Worm (Caenorhabditis elegans): ENCODE data around the gene npa-1.
A peak's percentile ranks its signal among the peaks of the same experiment; 100 is the strongest.

npa-1 gene

ce11 chrV:7068861-7069260, 6.7 kb upstream of the npa-1 start:
- no peak for TF ChIP-seq W03F9.2 (tag; optimal IDR thresholded peaks at IDR 0.05)
- TF ChIP-seq dao-5 (tag; optimal IDR thresholded peaks at IDR 0.05), result no peak
- no peak for TF ChIP-seq him-1 (tag; optimal IDR thresholded peaks at IDR 0.05)

- TF ChIP-seq W03F9.2 (tag; optimal IDR thresholded peaks at IDR 0.05) (no peak), dao-5 (tag; optimal IDR thresholded peaks at IDR 0.05) (no peak), him-1 (tag; optimal IDR thresholded peaks at IDR 0.05) (no peak)
Observed at ce11 chrV:7069605-7070004, 6.0 kb upstream of the npa-1 start.

- TF ChIP-seq W03F9.2 (tag; optimal IDR thresholded peaks at IDR 0.05) (no peak), him-1 (tag; optimal IDR thresholded peaks at IDR 0.05) (no peak), dao-5 (tag; optimal IDR thresholded peaks at IDR 0.05) (no peak)
Observed at ce11 chrV:7072309-7072708, 3.3 kb upstream of the npa-1 start, which contains the start of gene F27B10.1. Gene F27B10.1, plus strand, starts transcription at chrV:7072609.

DNA sequence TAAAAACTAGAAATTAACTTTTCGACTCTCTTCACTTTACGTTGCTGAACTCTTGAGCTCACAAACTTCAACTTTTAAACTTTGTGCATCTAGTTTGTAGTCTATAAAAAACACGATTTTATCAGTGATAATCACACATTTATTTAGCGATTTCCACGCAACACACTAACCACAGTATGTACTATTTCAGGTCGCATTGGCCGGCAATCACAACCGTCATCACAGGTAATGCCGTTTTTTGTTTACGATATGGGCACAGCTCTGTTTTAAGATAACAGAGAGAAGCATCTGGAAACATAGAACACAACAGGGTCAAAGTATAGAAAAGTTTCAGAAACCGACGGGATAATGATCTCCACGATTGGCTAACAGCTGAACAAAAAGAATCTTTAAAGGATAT, 574 bp downstream of the npa-1 start:
- TF ChIP-seq him-1 (tag; optimal IDR thresholded peaks at IDR 0.05), result no peak
- TF ChIP-seq W03F9.2 (tag; optimal IDR thresholded peaks at IDR 0.05), result no peak
- no peak for TF ChIP-seq dao-5 (tag; optimal IDR thresholded peaks at IDR 0.05)

DNA sequence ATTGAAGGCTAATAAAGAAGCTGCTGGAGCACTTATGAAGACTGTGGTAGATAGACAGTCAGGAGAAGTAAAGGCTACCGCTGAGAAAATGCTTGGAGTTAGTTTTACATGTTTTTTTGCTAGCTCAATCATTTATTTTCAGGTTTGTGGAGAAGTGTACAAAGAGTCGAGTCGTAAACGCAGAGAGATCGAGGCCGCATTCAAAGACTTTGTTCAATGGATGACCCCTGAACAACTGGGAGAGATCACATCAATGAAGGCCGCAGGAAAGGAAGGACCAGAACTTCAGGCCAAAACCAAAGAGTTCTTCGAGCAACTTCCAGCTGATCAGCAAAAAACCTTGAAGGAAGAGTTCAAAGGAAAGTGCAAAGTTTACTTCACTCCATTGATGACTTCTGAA, 3.2 kb downstream of the npa-1 start:
- TF ChIP-seq W03F9.2 (tag; optimal IDR thresholded peaks at IDR 0.05) (no peak), him-1 (tag; optimal IDR thresholded peaks at IDR 0.05) (no peak), dao-5 (tag; optimal IDR thresholded peaks at IDR 0.05) (no peak)

- TF ChIP-seq dao-5 (tag; optimal IDR thresholded peaks at IDR 0.05), result no peak
Observed at ce11 chrV:7079388-7079787, 3.8 kb downstream of the npa-1 start.

ce11 chrV:7084612-7085139, 9.1 kb downstream of the npa-1 start, which contains the start of gene mys-1:
Gene mys-1, minus strand, starts transcription at chrV:7084662.
- peak; percentile 0 for TF ChIP-seq him-1 (tag; optimal IDR thresholded peaks at IDR 0.05)
- TF ChIP-seq dao-5 (tag; optimal IDR thresholded peaks at IDR 0.05), result no peak
- peak; percentile 55 for TF ChIP-seq W03F9.2 (tag; optimal IDR thresholded peaks at IDR 0.05)

DNA sequence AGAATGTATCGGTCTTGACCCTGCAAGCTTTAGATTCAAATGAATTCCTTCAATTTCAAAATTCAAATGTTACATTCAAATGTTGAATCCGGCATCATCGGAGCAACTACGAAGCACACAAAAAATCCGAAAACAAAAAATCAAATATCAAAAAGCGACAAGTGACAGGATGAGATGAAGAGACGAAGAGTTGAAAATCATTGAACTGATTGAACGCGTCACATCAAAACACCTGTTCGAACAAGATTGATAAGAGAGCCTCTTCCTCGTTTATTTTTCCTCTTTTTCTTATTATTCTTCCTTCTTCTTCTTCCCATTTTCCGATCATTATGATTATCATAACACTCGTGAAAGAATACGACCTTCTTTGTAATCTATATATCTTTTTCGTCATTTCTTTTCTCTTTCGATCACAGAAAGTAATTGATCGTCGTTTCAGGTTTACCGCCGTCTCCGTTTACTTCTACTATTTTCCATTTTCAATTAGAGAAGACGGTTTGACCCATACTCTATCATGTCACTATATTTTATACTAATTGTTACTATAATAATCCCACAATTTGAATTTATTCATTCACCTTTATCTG, 10.0 kb downstream of the npa-1 start, which contains the start of gene VC5.2:
Gene VC5.2, plus strand, starts transcription at position 439 of the 587 bp plus-strand sequence.
- no peak for TF ChIP-seq W03F9.2 (tag; optimal IDR thresholded peaks at IDR 0.05)
- TF ChIP-seq dao-5 (tag; optimal IDR thresholded peaks at IDR 0.05), result no peak
- no peak for TF ChIP-seq him-1 (tag; optimal IDR thresholded peaks at IDR 0.05)

DNA sequence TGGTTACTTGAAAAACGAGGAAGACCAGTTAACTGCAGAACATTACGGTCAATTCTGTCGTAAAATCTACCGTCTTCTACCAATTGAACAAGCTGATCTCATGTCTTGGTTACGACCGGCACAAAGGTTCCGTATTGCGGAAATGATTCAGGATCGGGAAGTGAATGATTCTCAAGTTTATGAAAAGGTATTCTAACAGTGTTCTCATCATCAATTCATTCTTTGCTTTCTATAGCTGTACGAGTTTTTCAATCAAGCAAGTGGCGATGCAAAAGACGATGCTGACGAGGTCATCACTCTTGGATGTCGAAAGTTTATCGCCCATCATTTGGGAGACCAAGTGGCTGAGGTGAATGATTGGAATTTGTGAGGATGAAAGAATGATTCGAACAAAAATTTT, 11.8 kb downstream of the npa-1 start:
- TF ChIP-seq him-1 (tag; optimal IDR thresholded peaks at IDR 0.05) (no peak), dao-5 (tag; optimal IDR thresholded peaks at IDR 0.05) (no peak), W03F9.2 (tag; optimal IDR thresholded peaks at IDR 0.05) (no peak)

DNA sequence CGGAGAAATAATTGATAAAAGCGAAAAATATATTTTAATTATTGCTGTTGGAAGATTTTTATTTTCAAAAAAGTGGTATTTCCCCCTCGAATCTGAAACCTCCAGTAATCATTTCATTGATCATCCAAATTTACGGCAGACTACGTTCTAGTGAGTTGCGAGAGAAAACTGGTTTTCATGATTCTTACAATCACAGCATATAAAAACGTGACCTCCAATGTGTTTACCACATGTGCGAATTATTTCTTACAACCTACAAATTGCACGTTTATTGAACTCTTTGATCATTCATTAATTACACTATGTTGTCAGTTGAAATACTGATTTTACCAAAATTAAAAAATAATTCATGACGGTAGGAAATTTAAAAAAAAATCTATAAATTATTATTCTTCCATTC, 13.6 kb downstream of the npa-1 start:
- TF ChIP-seq W03F9.2 (tag; optimal IDR thresholded peaks at IDR 0.05) (peak; percentile 7), him-1 (tag; optimal IDR thresholded peaks at IDR 0.05) (no peak), dao-5 (tag; optimal IDR thresholded peaks at IDR 0.05) (no peak)

DNA sequence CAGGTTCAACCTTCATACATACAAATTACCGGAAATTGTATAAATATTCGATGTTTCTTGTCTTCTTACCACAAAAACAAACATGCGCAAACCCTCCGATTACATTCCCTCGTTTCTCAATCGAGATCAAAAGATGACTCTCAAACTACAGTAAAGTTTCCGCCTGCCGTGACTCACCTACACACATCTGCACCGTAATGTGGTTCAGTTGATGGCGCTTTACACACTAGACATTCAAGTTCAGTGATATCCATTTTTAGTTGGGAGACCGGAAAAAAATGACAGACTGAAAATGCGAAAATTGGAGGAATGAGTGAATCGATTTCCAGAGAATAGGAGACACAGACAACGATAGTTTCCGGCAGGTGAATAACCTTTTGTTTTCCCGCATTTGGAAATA, 15.7 kb downstream of the npa-1 start, which contains the start of gene nhr-286:
Gene nhr-286, minus strand, starts transcription at position 324 of the 400 bp plus-strand sequence.
- TF ChIP-seq dao-5 (tag; optimal IDR thresholded peaks at IDR 0.05) (no peak), W03F9.2 (tag; optimal IDR thresholded peaks at IDR 0.05) (no peak), him-1 (tag; optimal IDR thresholded peaks at IDR 0.05) (no peak)

- TF ChIP-seq dao-5 (tag; optimal IDR thresholded peaks at IDR 0.05) (no peak), W03F9.2 (tag; optimal IDR thresholded peaks at IDR 0.05) (peak; percentile 42), him-1 (tag; optimal IDR thresholded peaks at IDR 0.05) (no peak)
Observed at ce11 chrV:7093720-7094401, 18.3 kb downstream of the npa-1 start, which contains the start of gene nhr-135. Gene nhr-135, minus strand, starts transcription at chrV:7093770.

DNA sequence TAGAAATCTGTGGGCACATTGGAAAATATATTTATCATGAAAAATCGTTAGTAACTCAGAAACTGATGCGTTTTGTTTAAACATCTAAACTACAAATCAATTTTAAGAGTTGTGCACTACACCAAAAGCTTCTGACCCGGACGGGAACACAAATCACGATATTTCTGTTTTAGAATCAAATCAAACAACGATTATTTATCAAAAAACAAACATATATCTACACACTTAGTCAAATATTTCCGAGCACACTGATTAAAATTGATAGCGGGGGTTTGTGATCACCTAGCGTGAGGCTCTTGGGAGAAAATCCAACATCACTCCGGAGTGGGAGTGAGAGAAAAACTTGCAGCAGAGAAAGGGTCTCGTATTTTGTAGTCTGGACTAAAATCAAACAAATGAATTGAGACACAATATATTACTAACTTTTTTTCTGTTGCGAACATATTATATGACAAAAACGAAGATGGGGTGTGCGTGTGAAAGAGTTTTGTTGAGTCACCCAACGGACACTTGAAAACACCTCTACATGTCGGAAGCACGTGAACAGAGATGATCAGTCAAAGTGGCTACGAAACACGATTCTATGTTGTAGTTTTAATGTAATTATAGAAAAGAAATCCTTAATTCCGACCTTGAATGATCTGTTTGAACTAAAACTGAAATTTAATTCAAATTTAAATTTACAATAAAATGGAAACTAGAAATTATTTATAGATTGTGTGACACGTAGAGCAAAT, 19.8 kb downstream of the npa-1 start:
- no peak for TF ChIP-seq W03F9.2 (tag; optimal IDR thresholded peaks at IDR 0.05)
- no peak for TF ChIP-seq dao-5 (tag; optimal IDR thresholded peaks at IDR 0.05)
- no peak for TF ChIP-seq him-1 (tag; optimal IDR thresholded peaks at IDR 0.05)

Measured in whole organism, L4/young adult.